Worm (Caenorhabditis elegans): ENCODE data around the gene tbc-1.

DNA sequence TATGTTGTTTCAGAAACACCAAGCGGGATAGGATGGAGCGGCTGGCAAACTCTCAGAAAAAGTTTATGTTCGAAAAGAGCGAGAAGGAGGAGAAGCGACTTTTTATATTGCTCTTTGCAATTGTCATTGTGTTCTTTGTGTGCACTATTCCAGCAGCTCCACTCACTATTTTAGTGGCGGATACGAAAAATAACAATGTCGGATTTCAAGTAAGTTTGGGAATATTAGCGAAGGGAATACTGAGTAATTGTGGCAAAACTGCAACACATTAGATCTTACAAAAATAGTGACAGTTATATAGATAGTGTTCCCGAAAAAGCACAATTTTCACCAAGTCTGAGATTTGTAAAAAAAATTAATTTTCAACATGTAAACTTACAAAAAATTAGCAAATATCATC is 47.8 kb upstream of the tbc-1 start:
- no peak for TF ChIP-seq T22C8.4 (GFP tag; IDR thresholded peaks at IDR 0.05)
- TF ChIP-seq tab-1 (GFP tag; IDR thresholded peaks at IDR 0.05), result no peak
- TF ChIP-seq med-1 (GFP tag; optimal IDR thresholded peaks at IDR 0.05; ENCODE audit: insufficient read depth), result no peak
- TF ChIP-seq cog-1 (tag; optimal IDR thresholded peaks at IDR 0.05), result no peak
- TF ChIP-seq ztf-23 (GFP tag; IDR thresholded peaks at IDR 0.05), result no peak
- no peak for TF ChIP-seq ref-1 (GFP tag; conservative IDR thresholded peaks at IDR 0.05)
